Fruit fly (Drosophila melanogaster): ENCODE data around the gene CG8927.

Gene CG8927

dm6 chr3R:16205155-16205778, 24.4 kb downstream of the CG8927 start, which contains the start of gene mtSSB (continued):
- peak in 1 of 2 experiments; percentile 57 for TF ChIP-seq Hr78 (GFP tag; optimal IDR thresholded peaks at IDR 0.05)
- TF ChIP-seq caup (GFP tag; optimal IDR thresholded peaks at IDR 0.05; ENCODE audit: severe bottlenecking), result peak; percentile 91
- TF ChIP-seq lbe (GFP tag; optimal IDR thresholded peaks at IDR 0.05), result peak; percentile 88
- peak; percentile 80 for TF ChIP-seq CG12744 (GFP tag; optimal IDR thresholded peaks at IDR 0.05)
- TF ChIP-seq Hmx (GFP tag; optimal IDR thresholded peaks at IDR 0.05), result peak; percentile 42
- no peak for TF ChIP-seq CG8478 (optimal IDR thresholded peaks at IDR 0.05)
- TF ChIP-seq Poxn (GFP tag; IDR thresholded peaks at IDR 0.05), result peak; percentile 11; the same call in 1 of the 2 replicates
- TF ChIP-seq CG32772 (GFP tag; IDR thresholded peaks at IDR 0.05), result peak; percentile 92
- TF ChIP-seq Sry-β (GFP tag; optimal IDR thresholded peaks at IDR 0.05), result peak; percentile 35
- TF ChIP-seq CG18262 (tag; optimal IDR thresholded peaks at IDR 0.05), result peak; percentile 74
- peak; percentile 62 for TF ChIP-seq pzg (GFP tag; optimal IDR thresholded peaks at IDR 0.05)
- peak; percentile 67 for TF ChIP-seq Dp (GFP tag; optimal IDR thresholded peaks at IDR 0.05)
- TF ChIP-seq disco-r (GFP tag; optimal IDR thresholded peaks at IDR 0.05), result peak; percentile 63
- peak; percentile 73 for TF ChIP-seq CG6854 (GFP tag; optimal IDR thresholded peaks at IDR 0.05)
- TF ChIP-seq CG17186 (GFP tag; optimal IDR thresholded peaks at IDR 0.05), result peak; percentile 63
- peak; percentile 40 for TF ChIP-seq CG3281 (GFP tag; optimal IDR thresholded peaks at IDR 0.05)
- TF ChIP-seq Aef1 (GFP tag; IDR thresholded peaks at IDR 0.05), result peak; percentile 79
- TF ChIP-seq CG15073 (GFP tag; optimal IDR thresholded peaks at IDR 0.05), result peak; percentile 58
- no peak for TF ChIP-seq jing (GFP tag; optimal IDR thresholded peaks at IDR 0.05)
- TF ChIP-seq sim (GFP tag; IDR thresholded peaks at IDR 0.05), result peak; percentile 70
- TF ChIP-seq CG5953 (GFP tag; IDR thresholded peaks at IDR 0.05), result peak; percentile 89
- peak; percentile 87 for TF ChIP-seq CG9817 (tag; optimal IDR thresholded peaks at IDR 0.05)
- TF ChIP-seq otp (GFP tag; IDR thresholded peaks at IDR 0.05), result peak; percentile 95
- peak; percentile 68 for TF ChIP-seq CG3065 (GFP tag; optimal IDR thresholded peaks at IDR 0.05)
- peak; percentile 77 for TF ChIP-seq CoRest (tag; optimal IDR thresholded peaks at IDR 0.05)
- TF ChIP-seq CG8388 (GFP tag; optimal IDR thresholded peaks at IDR 0.05), result peak; percentile 11
- no peak for TF ChIP-seq Tbp (GFP tag; optimal IDR thresholded peaks at IDR 0.05)
- TF ChIP-seq CG12071 (GFP tag; optimal IDR thresholded peaks at IDR 0.05), result peak; percentile 68
- peak; percentile 96 for TF ChIP-seq ato (GFP tag; IDR thresholded peaks at IDR 0.05; ENCODE audit: partially characterized antibody)
- peak; percentile 98 for TF ChIP-seq CG16813 (GFP tag; IDR thresholded peaks at IDR 0.05; ENCODE audit: partially characterized antibody)
- TF ChIP-seq CG3726 (GFP tag; IDR thresholded peaks at IDR 0.05), result peak; percentile 90
- TF ChIP-seq Trl (optimal IDR thresholded peaks at IDR 0.05), result no peak
- peak; percentile 95 for TF ChIP-seq Trl (GFP tag; optimal IDR thresholded peaks at IDR 0.05)
- TF ChIP-seq gce (GFP tag; IDR thresholded peaks at IDR 0.05), result peak; percentile 89
- TF ChIP-seq CG2116 (GFP tag; optimal IDR thresholded peaks at IDR 0.05), result peak; percentile 96
- TF ChIP-seq B-H2 (GFP tag; optimal IDR thresholded peaks at IDR 0.05), result peak; percentile 81
- TF ChIP-seq Lpt (GFP tag; optimal IDR thresholded peaks at IDR 0.05), result no peak
- peak; percentile 61 for TF ChIP-seq bigmax (GFP tag; optimal IDR thresholded peaks at IDR 0.05)
- TF ChIP-seq ci (GFP tag; IDR thresholded peaks at IDR 0.05), result peak; percentile 97
- TF ChIP-seq pros (GFP tag; optimal IDR thresholded peaks at IDR 0.05), result peak; percentile 17
- peak; percentile 93 for TF ChIP-seq CG17359 (tag; optimal IDR thresholded peaks at IDR 0.05)
- peak; percentile 92 for TF ChIP-seq E2f1 (GFP tag; IDR thresholded peaks at IDR 0.05)
- TF ChIP-seq Hsf (GFP tag; optimal IDR thresholded peaks at IDR 0.05), result peak; percentile 93
- peak; percentile 74 for TF ChIP-seq ap (GFP tag; IDR thresholded peaks at IDR 0.05)
- TF ChIP-seq CG7556 (GFP tag; optimal IDR thresholded peaks at IDR 0.05), result peak; percentile 57
- peak; percentile 75 for TF ChIP-seq bowl (GFP tag; IDR thresholded peaks at IDR 0.05)
- peak; percentile 100 for TF ChIP-seq Dll (GFP tag; IDR thresholded peaks at IDR 0.05; ENCODE audit: partially characterized antibody)
- TF ChIP-seq Oaz (GFP tag; IDR thresholded peaks at IDR 0.05), result peak; percentile 65
- peak; percentile 44 for TF ChIP-seq pfk (GFP tag; optimal IDR thresholded peaks at IDR 0.05)
- TF ChIP-seq CG31365 (tag; optimal IDR thresholded peaks at IDR 0.05), result peak; percentile 87
